Fruit fly (Drosophila melanogaster): ENCODE results near the gene CG8012.

DNA sequence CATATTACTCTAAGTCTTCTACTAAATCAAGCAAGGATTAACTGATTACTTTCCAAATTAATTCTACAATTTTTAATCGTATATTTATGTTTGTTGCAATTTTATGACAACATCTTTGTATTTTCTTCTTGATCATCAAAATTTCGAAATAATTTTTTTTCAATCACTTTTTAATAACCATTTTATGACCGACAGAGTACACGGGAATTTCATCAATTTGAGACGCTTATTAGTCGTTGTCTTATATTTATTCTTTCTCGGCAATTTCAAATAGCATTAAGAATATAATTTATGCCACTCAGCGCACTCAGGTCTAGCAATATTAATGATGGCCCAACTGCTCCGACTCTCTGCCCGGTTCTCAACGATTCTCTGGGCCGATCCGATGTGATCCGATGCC is at the start of gene CG8012:
- no peak for TF ChIP-seq svp (GFP tag)
- no peak for TF ChIP-seq lz (GFP tag; optimal IDR thresholded peaks at IDR 0.05)
- no peak for TF ChIP-seq fkh (GFP tag; optimal IDR thresholded peaks at IDR 0.05)
- TF ChIP-seq Ets21C (GFP tag; optimal IDR thresholded peaks at IDR 0.05) = no peak
- TF ChIP-seq CG7368 (GFP tag; optimal IDR thresholded peaks at IDR 0.05) = no peak
- no peak for TF ChIP-seq net (GFP tag; optimal IDR thresholded peaks at IDR 0.05)
- no peak for TF ChIP-seq salr (GFP tag; optimal IDR thresholded peaks at IDR 0.05)
- TF ChIP-seq Met (GFP tag; optimal IDR thresholded peaks at IDR 0.05) = no peak
- no peak for TF ChIP-seq Sox15 (GFP tag; optimal IDR thresholded peaks at IDR 0.05)
